Worm (Caenorhabditis elegans): Measurements from ENCODE around the gene sas-7.

- no peak for TF ChIP-seq unc-62 (GFP tag; optimal IDR thresholded peaks at IDR 0.05)
- no peak for TF ChIP-seq nhr-76 (tag; optimal IDR thresholded peaks at IDR 0.05)
- TF ChIP-seq tbx-8 (GFP tag; optimal IDR thresholded peaks at IDR 0.05): no peak
Observed at ce11 chrIII:10341758-10342157, 20.9 kb downstream of the sas-7 start, which contains the start of gene tbx-9.
